Fruit fly (Drosophila melanogaster) whole organism, embryonic: ENCODE results near the gene Hrd3.

Source experiments
- Ada2b ChIP-seq: fragments of 200-800 bp; sonication (Bioruptor generic); IDR thresholded peaks from 2 replicates; pipeline ENCODE4 v1.3.6; 2022; ENCODE audit warnings: missing biosample characterization, missing genetic modification characterization
- B-H1 ChIP-seq: fragments of 200-800 bp; sonication (Bioruptor generic); IDR thresholded peaks from 3 replicates; pipeline ENCODE4 v1.3.6; 2022; ENCODE audit warnings: missing biosample characterization, missing genetic modification characterization
- BEAF-32 ChIP-seq: fragments of 200-800 bp; sonication (Bioruptor generic); optimal IDR thresholded peaks from 3 replicates; lab custom pipeline; 2017; ENCODE audit warnings: missing biosample characterization, missing genetic modification characterization, mild to moderate bottlenecking, moderate library complexity, missing genetic modification reagents
- C15 ChIP-seq: fragments of 200-800 bp; sonication (Bioruptor generic); IDR thresholded peaks from 3 replicates; pipeline ENCODE4 v1.3.6; 2022; ENCODE audit warnings: missing biosample characterization, missing genetic modification characterization
- CG10654 ChIP-seq: fragments of 200-800 bp; sonication (Bioruptor generic); optimal IDR thresholded peaks from 2 replicates; lab custom pipeline; 2016; ENCODE audit warnings: missing biosample characterization, missing genetic modification characterization
- CG10959 ChIP-seq: fragments of 200-800 bp; sonication (Bioruptor generic); IDR thresholded peaks from 2 replicates; pipeline ENCODE4 v1.3.6; 2022; ENCODE audit warnings: missing biosample characterization, missing genetic modification characterization
- CG11398 ChIP-seq: fragments of 200-800 bp; sonication (Bioruptor generic); optimal IDR thresholded peaks from 2 replicates; lab custom pipeline; 2016; ENCODE audit warnings: missing biosample characterization, missing genetic modification characterization
- CG12219 ChIP-seq: fragments of 200-800 bp; sonication (Bioruptor generic); optimal IDR thresholded peaks from 3 replicates; lab custom pipeline; 2018; ENCODE audit warnings: missing biosample characterization, mild to moderate bottlenecking, missing genetic modification characterization
- CG1233 ChIP-seq: fragments of 200-800 bp; sonication (Bioruptor generic); optimal IDR thresholded peaks from 4 replicates; lab custom pipeline; 2018; ENCODE audit warnings: missing biosample characterization, mild to moderate bottlenecking, missing genetic modification characterization
- CG13296 ChIP-seq: fragments of 200-800 bp; sonication (Bioruptor generic); optimal IDR thresholded peaks from 3 replicates; lab custom pipeline; 2018; ENCODE audit warnings: missing biosample characterization, mild to moderate bottlenecking, missing genetic modification characterization
- CG14860 ChIP-seq: fragments of 200-800 bp; sonication (Bioruptor generic); IDR thresholded peaks from 3 replicates; pipeline ENCODE4 v1.3.6; 2022; ENCODE audit warnings: missing biosample characterization, missing genetic modification characterization; ENCODE audit not compliant: partially characterized antibody
- CG16863 ChIP-seq: fragments of 200-800 bp; sonication (Bioruptor generic); optimal IDR thresholded peaks from 3 replicates; lab custom pipeline; 2016; ENCODE audit warnings: missing biosample characterization, missing genetic modification characterization
- CG18476 ChIP-seq: fragments of 200-800 bp; sonication (Bioruptor generic); optimal IDR thresholded peaks from 2 replicates; lab custom pipeline; 2016; ENCODE audit warnings: missing biosample characterization, mild to moderate bottlenecking, missing genetic modification characterization
- CG18599 ChIP-seq: fragments of 200-800 bp; sonication (Bioruptor generic); optimal IDR thresholded peaks from 3 replicates; lab custom pipeline; 2017; ENCODE audit warnings: missing biosample characterization, missing genetic modification characterization, mild to moderate bottlenecking, moderate library complexity, missing genetic modification reagents
- CG18764 ChIP-seq: fragments of 200-800 bp; sonication (Bioruptor generic); optimal IDR thresholded peaks from 3 replicates; lab custom pipeline; 2016; ENCODE audit warnings: missing biosample characterization, missing genetic modification characterization
- CG30431 ChIP-seq: fragments of 200-800 bp; sonication (Bioruptor generic); optimal IDR thresholded peaks from 2 replicates; lab custom pipeline; 2017; ENCODE audit warnings: missing biosample characterization, missing genetic modification characterization
- CG42726 ChIP-seq: fragments of 200-800 bp; sonication (Bioruptor generic); IDR thresholded peaks from 2 replicates; pipeline ENCODE4 v1.3.6; 2022; ENCODE audit warnings: missing biosample characterization, missing genetic modification characterization; ENCODE audit not compliant: partially characterized antibody
- CG4854 ChIP-seq: fragments of 200-800 bp; sonication (Bioruptor generic); optimal IDR thresholded peaks from 2 replicates; lab custom pipeline; 2016; ENCODE audit warnings: missing biosample characterization, missing genetic modification characterization, inconsistent platforms
- CG5953 ChIP-seq: fragments of 200-800 bp; sonication (Bioruptor generic); IDR thresholded peaks from 2 replicates; pipeline ENCODE4 v1.3.6; 2022; ENCODE audit warnings: missing biosample characterization, missing genetic modification characterization
- CG6689 ChIP-seq: fragments of 200-800 bp; sonication (Bioruptor generic); IDR thresholded peaks from 2 replicates; pipeline ENCODE4 v1.3.6; 2022; ENCODE audit warnings: missing biosample characterization, missing genetic modification characterization
- CG6813 ChIP-seq: fragments of 200-800 bp; sonication (Bioruptor generic); optimal IDR thresholded peaks from 2 replicates; lab custom pipeline; 2017; ENCODE audit warnings: missing biosample characterization, missing genetic modification characterization, mild to moderate bottlenecking, moderate library complexity, missing genetic modification reagents
- CG7786 ChIP-seq: fragments of 200-800 bp; sonication (Bioruptor generic); optimal IDR thresholded peaks from 2 replicates; lab custom pipeline; 2016; ENCODE audit warnings: missing biosample characterization, missing genetic modification characterization
- CG8944 ChIP-seq: fragments of 200-800 bp; sonication (Bioruptor generic); optimal IDR thresholded peaks from 3 replicates; lab custom pipeline; 2016; ENCODE audit warnings: missing biosample characterization, missing genetic modification characterization
- CG9727 ChIP-seq: fragments of 200-800 bp; sonication (Bioruptor generic); optimal IDR thresholded peaks from 3 replicates; lab custom pipeline; 2017; ENCODE audit warnings: missing biosample characterization, mild to moderate bottlenecking, missing genetic modification characterization
- Dbx ChIP-seq: fragments of 200-800 bp; sonication (Bioruptor generic); IDR thresholded peaks from 3 replicates; pipeline ENCODE4 v1.3.6; 2022; ENCODE audit warnings: missing biosample characterization, missing genetic modification characterization
- Dip3 ChIP-seq: fragments of 200-800 bp; sonication (Bioruptor generic); optimal IDR thresholded peaks from 3 replicates; lab custom pipeline; 2016; ENCODE audit warnings: missing biosample characterization, missing genetic modification characterization
- Fer3 ChIP-seq: fragments of 200-800 bp; sonication (Bioruptor generic); optimal IDR thresholded peaks from 2 replicates; lab custom pipeline; 2018; ENCODE audit warnings: missing biosample characterization, mild to moderate bottlenecking, missing genetic modification characterization, moderate library complexity
- Hr3 ChIP-seq: fragments of 200-800 bp; sonication (Bioruptor generic); optimal IDR thresholded peaks from 3 replicates; lab custom pipeline; 2016; ENCODE audit warnings: missing biosample characterization, missing genetic modification characterization
- MESR4 ChIP-seq: fragments of 200-800 bp; sonication (Bioruptor generic); optimal IDR thresholded peaks from 2 replicates; lab custom pipeline; 2018; ENCODE audit warnings: missing biosample characterization, mild to moderate bottlenecking, missing genetic modification characterization, moderate library complexity
- NFAT ChIP-seq: fragments of 200-800 bp; sonication (Bioruptor generic); IDR thresholded peaks from 2 replicates; pipeline ENCODE4 v1.3.6; 2022; ENCODE audit warnings: missing biosample characterization, missing genetic modification characterization
- Six4 ChIP-seq: fragments of 200-800 bp; sonication (Bioruptor generic); optimal IDR thresholded peaks from 2 replicates; lab custom pipeline; 2016; ENCODE audit warnings: missing biosample characterization, missing genetic modification characterization
- aop ChIP-seq: fragments of 200-800 bp; sonication (Bioruptor generic); IDR thresholded peaks from 2 replicates; pipeline ENCODE4 v1.3.6; 2022; ENCODE audit warnings: missing biosample characterization, missing genetic modification characterization
- ase ChIP-seq: fragments of 200-800 bp; sonication (Bioruptor generic); IDR thresholded peaks from 3 replicates; pipeline ENCODE4 v1.3.6; 2022; ENCODE audit warnings: missing biosample characterization, missing genetic modification characterization
- bigmax ChIP-seq: fragments of 200-800 bp; sonication (Bioruptor generic); optimal IDR thresholded peaks from 2 replicates; lab custom pipeline; 2018; ENCODE audit warnings: missing biosample characterization, mild to moderate bottlenecking, missing genetic modification characterization
- cato ChIP-seq: fragments of 200-800 bp; sonication (Bioruptor generic); optimal IDR thresholded peaks from 2 replicates; lab custom pipeline; 2016; ENCODE audit warnings: missing biosample characterization, missing genetic modification characterization, borderline replicate concordance
- crp ChIP-seq, 2 experiments: fragments of 200-800 bp; sonication (Bioruptor generic); optimal IDR thresholded peaks; 2 replicates in 1 of 2; 3 replicates in 1 of 2; lab custom pipeline; 2017; ENCODE audit warnings: missing biosample characterization in 2 of 2, missing genetic modification characterization in 2 of 2, mild to moderate bottlenecking in 1 of 2, moderate library complexity in 1 of 2
- dan ChIP-seq: fragments of 200-800 bp; sonication (Bioruptor generic); IDR thresholded peaks from 2 replicates; pipeline ENCODE4 v1.3.6; 2022; ENCODE audit warnings: missing biosample characterization, missing genetic modification characterization
- dm ChIP-seq: fragments of 200-800 bp; sonication (Bioruptor generic); optimal IDR thresholded peaks from 3 replicates; lab custom pipeline; 2016; ENCODE audit warnings: missing biosample characterization, missing genetic modification characterization
- en ChIP-seq: fragments of 200-800 bp; sonication (Bioruptor generic); optimal IDR thresholded peaks from 2 replicates; lab custom pipeline; 2016; ENCODE audit warnings: missing biosample characterization, missing genetic modification characterization
- ewg ChIP-seq: fragments of 200-800 bp; sonication (Bioruptor generic); optimal IDR thresholded peaks from 3 replicates; lab custom pipeline; 2017; ENCODE audit warnings: mild to moderate bottlenecking, missing biosample characterization, missing genetic modification reagents, missing genetic modification characterization
- grn ChIP-seq: fragments of 200-800 bp; sonication (Bioruptor generic); optimal IDR thresholded peaks from 3 replicates; lab custom pipeline; 2017; ENCODE audit warnings: missing biosample characterization, missing genetic modification characterization
- hbn ChIP-seq: fragments of 200-800 bp; sonication (Bioruptor generic); IDR thresholded peaks from 2 replicates; pipeline ENCODE4 v1.3.6; 2022; ENCODE audit warnings: missing biosample characterization, missing genetic modification characterization; ENCODE audit not compliant: partially characterized antibody
- nmo ChIP-seq: fragments of 200-800 bp; sonication (Bioruptor generic); optimal IDR thresholded peaks from 2 replicates; lab custom pipeline; 2018; ENCODE audit warnings: missing biosample characterization, mild to moderate bottlenecking, missing genetic modification characterization, moderate library complexity
- pan ChIP-seq, 4 experiments: fragments of >200 bp in 3 of 4; fragments of 200-800 bp in 1 of 4; sonication (Bioruptor generic) in 1 of 4; optimal IDR thresholded peaks in 3 of 4; IDR thresholded peaks in 1 of 4; 2 replicates each; pipeline versions ENCODE4 v1.3.6 to Lab custom; 2017 to 2022; ENCODE audit warnings: missing biosample characterization in 2 of 4, missing genetic modification characterization in 2 of 4, mixed read lengths in 1 of 4
- ro ChIP-seq: fragments of 200-800 bp; sonication (Bioruptor generic); IDR thresholded peaks from 2 replicates; pipeline ENCODE4 v1.3.6; 2022; ENCODE audit warnings: missing biosample characterization, missing genetic modification characterization
- tio ChIP-seq: fragments of 200-800 bp; sonication (Bioruptor generic); optimal IDR thresholded peaks from 2 replicates; lab custom pipeline; 2017; ENCODE audit warnings: missing biosample characterization, missing genetic modification characterization, inconsistent platforms
- toy ChIP-seq: fragments of 200-800 bp; sonication (Bioruptor generic); IDR thresholded peaks from 2 replicates; pipeline ENCODE4 v1.3.6; 2022; ENCODE audit warnings: missing biosample characterization, missing genetic modification characterization
- vnd ChIP-seq: fragments of 200-800 bp; sonication (Bioruptor generic); IDR thresholded peaks from 3 replicates; pipeline ENCODE4 v1.3.6; 2022; ENCODE audit warnings: missing biosample characterization, missing genetic modification characterization; ENCODE audit not compliant: partially characterized antibody
- zfh2 ChIP-seq: fragments of 200-800 bp; sonication (Bioruptor generic); optimal IDR thresholded peaks from 2 replicates; lab custom pipeline; 2016; ENCODE audit warnings: missing biosample characterization, missing genetic modification characterization

Hrd3 gene

DNA sequence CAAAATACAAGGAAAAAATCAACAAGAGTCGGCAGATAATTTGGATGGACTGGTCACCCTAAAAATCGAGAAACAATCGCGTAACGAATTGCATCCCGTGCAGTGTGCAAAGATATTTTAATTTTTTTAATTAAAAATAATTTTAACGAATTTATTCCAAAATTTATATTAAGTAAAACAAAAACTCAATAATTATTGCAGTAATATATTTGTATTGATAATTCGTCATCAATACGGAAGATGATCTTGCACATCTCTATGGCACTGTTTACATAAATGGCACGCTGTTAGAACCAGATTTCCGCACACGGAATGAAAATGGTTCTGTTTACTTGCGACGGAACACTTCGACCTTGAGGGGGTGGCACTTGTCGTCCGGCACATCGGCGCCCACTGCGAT lies 14.5 kb upstream of the Hrd3 start, which contains the start of gene tst (continued):
- TF ChIP-seq CG6689 (GFP tag; lab: Robert Waterston, UW) (peak; percentile 97), Ada2b (peak; percentile 96), cato (GFP tag; lab: Kevin White, UChicago) (peak; percentile 81), ro (GFP tag; lab: Robert Waterston, UW) (peak; percentile 94), CG12219 (peak; percentile 40), CG10654 (peak; percentile 91), grn (GFP tag; lab: Kevin White, UChicago) (no peak), CG14860 (no peak), CG7786 (peak; percentile 7), dan (GFP tag; lab: Robert Waterston, UW) (peak; percentile 86), aop (GFP tag; lab: Robert Waterston, UW) (peak; percentile 56)
- TF ChIP-seq, all 482 proteins: peak for 374

DNA sequence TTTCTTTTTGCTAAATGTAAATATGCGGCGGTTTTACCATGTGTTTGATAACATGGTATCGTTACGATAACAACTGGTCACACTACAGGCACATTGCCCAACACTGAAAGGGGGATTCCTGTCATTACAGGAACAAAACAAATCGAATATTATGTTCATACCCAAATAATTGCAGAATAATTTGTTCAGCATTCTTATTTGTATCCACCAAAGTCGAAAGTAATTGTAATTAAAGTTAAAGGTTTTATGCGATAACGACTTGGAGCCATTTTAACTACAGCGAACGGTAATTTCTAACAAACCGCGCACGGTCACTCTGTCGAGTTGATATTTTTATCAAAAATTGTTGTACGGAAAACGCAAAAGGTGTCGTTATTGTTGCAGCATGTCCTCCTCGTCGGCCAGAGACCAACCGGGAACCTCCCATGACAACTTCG lies 9.1 kb upstream of the Hrd3 start, which contains the start of the genes CG10214 and CG10375:
TSS of gene CG10214 (minus strand) at position 72 of the 437 bp plus-strand sequence.
TSS of gene CG10375 (plus strand) at position 296 of the 437 bp plus-strand sequence.
- TF ChIP-seq bigmax (GFP tag; lab: Kevin White, UChicago) (peak; percentile 37), CG5953 (GFP tag; lab: Robert Waterston, UW) (no peak), CG10959 (peak; percentile 23; the same call in 1 of the 2 replicates), MESR4 (GFP tag; lab: Kevin White, UChicago) (peak; percentile 83), CG30431 (GFP tag; lab: Kevin White, UChicago) (peak; percentile 46), NFAT (GFP tag; lab: Robert Waterston, UW) (no peak), dm (GFP tag; lab: Kevin White, UChicago) (peak; percentile 97), CG18476 (GFP tag; lab: Kevin White, UChicago) (peak; percentile 46), zfh2 (GFP tag; lab: Kevin White, UChicago) (peak; percentile 82), CG6813 (GFP tag; lab: Kevin White, UChicago) (no peak), Fer3 (tag; lab: Kevin White, UChicago) (peak; percentile 67), CG16863 (GFP tag; lab: Kevin White, UChicago) (peak; percentile 76), ewg (GFP tag; lab: Kevin White, UChicago) (peak; percentile 68), CG18599 (GFP tag; lab: Kevin White, UChicago) (peak; percentile 78), B-H1 (GFP tag; lab: Robert Waterston, UW) (no peak), CG18764 (peak; percentile 73), CG4854 (GFP tag; lab: Kevin White, UChicago) (peak; percentile 67), hbn (GFP tag; lab: Robert Waterston, UW) (peak; percentile 34; the same call in 1 of the 2 replicates), en (GFP tag; lab: Kevin White, UChicago) (peak; percentile 35), Dip3 (GFP tag; lab: Kevin White, UChicago) (peak; percentile 80), Six4 (GFP tag; lab: Kevin White, UChicago) (peak; percentile 65), ase (GFP tag; lab: Robert Waterston, UW) (0 out of 3 replicates have a peak, but pooled peaks have one; percentile 11), Dbx (peak; percentile 73; the same call in 2 of the 3 replicates), nmo (GFP tag; lab: Kevin White, UChicago) (peak; percentile 83), toy (no peak), CG1233 (GFP tag; lab: Kevin White, UChicago) (peak; percentile 49), C15 (GFP tag; lab: Robert Waterston, UW) (no peak), Hr3 (GFP tag; lab: Kevin White, UChicago) (peak; percentile 68), CG9727 (GFP tag; lab: Kevin White, UChicago) (peak; percentile 66), CG42726 (no peak), pan (optimal IDR thresholded peaks at IDR 0.05; lab: Kevin White, UChicago) (no peak), pan (GFP tag; optimal IDR thresholded peaks at IDR 0.05 in 1 of 2, IDR thresholded peaks at IDR 0.05 in 1 of 2) (peak in 1 of 2 experiments; percentile 74), BEAF-32 (GFP tag; lab: Kevin White, UChicago) (peak; percentile 72), CG11398 (GFP tag; lab: Kevin White, UChicago) (peak; percentile 64), crp (GFP tag; optimal IDR thresholded peaks at IDR 0.05; lab: Kevin White, UChicago) (peak in 1 of 2 experiments; percentile 78), vnd (GFP tag; lab: Robert Waterston, UW) (no peak), CG13296 (peak; percentile 31), tio (GFP tag; lab: Kevin White, UChicago) (no peak), CG8944 (peak; percentile 78)
